Fruit fly (Drosophila melanogaster) whole organism, embryonic: ENCODE data around the gene CG13449.
A peak's percentile ranks its signal among the peaks of the same experiment; 100 is the strongest.

ENCODE experiments used
- Aef1 ChIP-seq: fragments of 200-800 bp; sonication (Bioruptor generic); IDR thresholded peaks from 3 replicates; pipeline ENCODE4 v1.3.6; 2022; ENCODE audit warnings: missing biosample characterization, missing genetic modification characterization
- CG1024 ChIP-seq: fragments of 200-800 bp; sonication (Bioruptor generic); IDR thresholded peaks from 2 replicates; pipeline ENCODE4 v1.3.6; 2022; ENCODE audit warnings: missing biosample characterization, missing genetic modification characterization
- CG10431 ChIP-seq: fragments of 200-800 bp; sonication (Bioruptor generic); optimal IDR thresholded peaks from 3 replicates; lab custom pipeline; 2018; ENCODE audit warnings: missing biosample characterization, mild to moderate bottlenecking, missing genetic modification characterization
- CG11695 ChIP-seq: fragments of 200-800 bp; sonication (Bioruptor generic); IDR thresholded peaks from 3 replicates; pipeline ENCODE4 v1.3.6; 2022; ENCODE audit warnings: missing biosample characterization, missing genetic modification characterization
- CG13296 ChIP-seq: fragments of 200-800 bp; sonication (Bioruptor generic); optimal IDR thresholded peaks from 3 replicates; lab custom pipeline; 2018; ENCODE audit warnings: missing biosample characterization, mild to moderate bottlenecking, missing genetic modification characterization
- CG13624 ChIP-seq: fragments of 200-800 bp; sonication (Bioruptor generic); optimal IDR thresholded peaks from 2 replicates; lab custom pipeline; 2016; ENCODE audit warnings: missing biosample characterization, missing genetic modification characterization
- CG15073 ChIP-seq: fragments of 200-800 bp; sonication (Bioruptor generic); optimal IDR thresholded peaks from 2 replicates; lab custom pipeline; 2016; ENCODE audit warnings: missing biosample characterization, missing genetic modification characterization
- CG15514 ChIP-seq: fragments of 200-800 bp; sonication (Bioruptor generic); optimal IDR thresholded peaks from 3 replicates; lab custom pipeline; 2017; ENCODE audit warnings: missing biosample characterization, missing genetic modification characterization, mild to moderate bottlenecking, moderate library complexity, missing genetic modification reagents
- CG1602 ChIP-seq: fragments of 200-800 bp; sonication (Bioruptor generic); optimal IDR thresholded peaks from 3 replicates; lab custom pipeline; 2016; ENCODE audit warnings: missing biosample characterization, missing genetic modification characterization
- CG17361 ChIP-seq: fragments of 200-800 bp; sonication (Bioruptor generic); IDR thresholded peaks from 3 replicates; pipeline ENCODE4 v1.3.6; 2022; ENCODE audit warnings: missing biosample characterization, missing genetic modification characterization
- CG2202 ChIP-seq: fragments of 200-800 bp; sonication (Bioruptor generic); optimal IDR thresholded peaks from 2 replicates; lab custom pipeline; 2018; ENCODE audit warnings: missing biosample characterization, mild to moderate bottlenecking, missing genetic modification characterization
- CG4360 ChIP-seq: fragments of 200-800 bp; sonication (Bioruptor generic); IDR thresholded peaks from 2 replicates; pipeline ENCODE4 v1.3.6; 2022; ENCODE audit warnings: missing biosample characterization, missing genetic modification characterization
- CG4424 ChIP-seq: fragments of 200-800 bp; sonication (Bioruptor generic); optimal IDR thresholded peaks from 3 replicates; lab custom pipeline; 2016; ENCODE audit warnings: missing biosample characterization, missing genetic modification characterization
- CG4617 ChIP-seq: fragments of 200-800 bp; sonication (Bioruptor generic); optimal IDR thresholded peaks from 3 replicates; lab custom pipeline; 2016; ENCODE audit warnings: missing biosample characterization, missing genetic modification characterization, borderline replicate concordance
- CG5953 ChIP-seq: fragments of 200-800 bp; sonication (Bioruptor generic); IDR thresholded peaks from 2 replicates; pipeline ENCODE4 v1.3.6; 2022; ENCODE audit warnings: missing biosample characterization, missing genetic modification characterization
- CG6175 ChIP-seq: fragments of 200-800 bp; sonication (Bioruptor generic); IDR thresholded peaks from 3 replicates; pipeline ENCODE4 v1.3.6; 2022; ENCODE audit warnings: missing biosample characterization, missing genetic modification characterization
- CG6765 ChIP-seq: fragments of 200-800 bp; sonication (Bioruptor generic); optimal IDR thresholded peaks from 3 replicates; lab custom pipeline; 2017; ENCODE audit warnings: missing biosample characterization, mild to moderate bottlenecking, missing genetic modification characterization
- CG7839 ChIP-seq: fragments of 200-800 bp; sonication (Bioruptor generic); optimal IDR thresholded peaks from 3 replicates; lab custom pipeline; 2018; ENCODE audit warnings: missing biosample characterization, mild to moderate bottlenecking, missing genetic modification characterization, moderate library complexity
- CoRest ChIP-seq: fragments of 200-800 bp; sonication (Bioruptor generic); optimal IDR thresholded peaks from 3 replicates; lab custom pipeline; 2018; ENCODE audit warnings: missing biosample characterization, mild to moderate bottlenecking, missing genetic modification characterization, moderate library complexity
- D19B ChIP-seq: fragments of 200-800 bp; sonication (Bioruptor generic); optimal IDR thresholded peaks from 2 replicates; lab custom pipeline; 2017; ENCODE audit warnings: missing biosample characterization, mild to moderate bottlenecking, missing genetic modification characterization
- Dref ChIP-seq: fragments of 200-800 bp; sonication (Bioruptor generic); IDR thresholded peaks from 2 replicates; pipeline ENCODE4 v1.3.6; 2022; ENCODE audit warnings: missing biosample characterization, missing genetic modification characterization
- Gug ChIP-seq: fragments of 200-800 bp; sonication (Bioruptor generic); IDR thresholded peaks from 4 replicates; pipeline ENCODE4 v1.3.6; 2022; ENCODE audit warnings: missing biosample characterization, missing genetic modification characterization
- Hr78 ChIP-seq, 2 experiments: fragments of 200-800 bp in 1 of 2; fragments of >200 bp in 1 of 2; sonication (Bioruptor generic) in 1 of 2; optimal IDR thresholded peaks; 2 replicates each; lab custom pipeline; 2017 to 2019; ENCODE audit warnings: missing biosample characterization in 2 of 2, missing genetic modification characterization in 2 of 2, mild to moderate bottlenecking in 1 of 2, moderate library complexity in 1 of 2
- Hsf ChIP-seq: fragments of 200-800 bp; sonication (Bioruptor generic); optimal IDR thresholded peaks from 3 replicates; lab custom pipeline; 2016; ENCODE audit warnings: missing biosample characterization, missing genetic modification characterization
- MBD-R2 ChIP-seq: fragments of 200-800 bp; sonication (Bioruptor generic); IDR thresholded peaks from 2 replicates; pipeline ENCODE4 v1.3.6; 2022; ENCODE audit warnings: missing biosample characterization, missing genetic modification characterization
- Opbp ChIP-seq: fragments of 200-800 bp; sonication (Bioruptor generic); IDR thresholded peaks from 3 replicates; pipeline ENCODE4 v1.3.6; 2022; ENCODE audit warnings: missing biosample characterization, missing genetic modification characterization; ENCODE audit not compliant: partially characterized antibody
- Pdp1 ChIP-seq, 2 experiments: fragments of 200-800 bp; sonication (Bioruptor generic); optimal IDR thresholded peaks; 3 replicates each; lab custom pipeline; 2016; ENCODE audit warnings: missing biosample characterization in 2 of 2, missing genetic modification characterization in 2 of 2, mild to moderate bottlenecking in 1 of 2, moderate library complexity in 1 of 2
- Poxn ChIP-seq: fragments of 200-800 bp; sonication (Bioruptor generic); IDR thresholded peaks from 2 replicates; pipeline ENCODE4 v1.3.6; 2022; ENCODE audit warnings: missing biosample characterization, missing genetic modification characterization
- Tbp ChIP-seq: fragments of >200 bp; optimal IDR thresholded peaks from 2 replicates; lab custom pipeline; 2018; ENCODE audit warnings: missing biosample characterization, missing genetic modification characterization
- Trl ChIP-seq, 3 experiments: fragments of >200 bp in 2 of 3; fragments of 200-800 bp in 1 of 3; sonication (Bioruptor generic) in 1 of 3; optimal IDR thresholded peaks; 2 replicates in 1 of 3; 3 replicates in 2 of 3; lab custom pipeline; 2016 to 2017; ENCODE audit warnings: missing biosample characterization in 1 of 3, missing genetic modification characterization in 1 of 3
- Xbp1 ChIP-seq: fragments of 200-800 bp; sonication (Bioruptor generic); optimal IDR thresholded peaks from 3 replicates; lab custom pipeline; 2016; ENCODE audit warnings: missing biosample characterization, mild to moderate bottlenecking, missing genetic modification characterization
- YL-1 ChIP-seq: fragments of 200-800 bp; sonication (Bioruptor generic); optimal IDR thresholded peaks from 3 replicates; lab custom pipeline; 2017; ENCODE audit warnings: missing biosample characterization, mild to moderate bottlenecking, missing genetic modification characterization
- ara ChIP-seq: fragments of 200-800 bp; sonication (Bioruptor generic); IDR thresholded peaks from 2 replicates; pipeline ENCODE4 v1.3.6; 2022; ENCODE audit warnings: missing biosample characterization, missing genetic modification characterization
- bab2 ChIP-seq: fragments of 200-800 bp; sonication (Bioruptor generic); optimal IDR thresholded peaks from 2 replicates; lab custom pipeline; 2016; ENCODE audit warnings: missing biosample characterization, missing genetic modification characterization
- cad ChIP-seq: fragments of >200 bp; optimal IDR thresholded peaks from 2 replicates; lab custom pipeline; 2017; ENCODE audit warnings: missing biosample characterization, missing genetic modification characterization
- da ChIP-seq: fragments of 200-800 bp; sonication (Bioruptor generic); optimal IDR thresholded peaks from 2 replicates; lab custom pipeline; 2016; ENCODE audit warnings: missing biosample characterization, missing genetic modification characterization
- ems ChIP-seq: fragments of 200-800 bp; sonication (Bioruptor generic); optimal IDR thresholded peaks from 3 replicates; lab custom pipeline; 2016; ENCODE audit warnings: missing biosample characterization, missing genetic modification characterization
- fd64A ChIP-seq: fragments of 200-800 bp; sonication (Bioruptor generic); optimal IDR thresholded peaks from 3 replicates; lab custom pipeline; 2018; ENCODE audit warnings: missing biosample characterization, mild to moderate bottlenecking, missing genetic modification characterization
- klu ChIP-seq: fragments of 200-800 bp; sonication (Bioruptor generic); IDR thresholded peaks from 2 replicates; pipeline ENCODE4 v1.3.6; 2022; ENCODE audit warnings: missing biosample characterization, missing genetic modification characterization
- knrl ChIP-seq: fragments of 200-800 bp; sonication (Bioruptor generic); IDR thresholded peaks from 3 replicates; pipeline ENCODE4 v1.3.6; 2022; ENCODE audit warnings: missing biosample characterization, missing genetic modification characterization; ENCODE audit not compliant: partially characterized antibody
- lov ChIP-seq, 2 experiments: fragments of 200-800 bp in 1 of 2; fragments of >200 bp in 1 of 2; sonication (Bioruptor generic) in 1 of 2; IDR thresholded peaks in 1 of 2; optimal IDR thresholded peaks in 1 of 2; 2 replicates in 1 of 2; 3 replicates in 1 of 2; pipeline versions ENCODE4 v1.3.6 to Lab custom; 2017 to 2022; ENCODE audit warnings: missing biosample characterization in 1 of 2, missing genetic modification characterization in 1 of 2
- mld ChIP-seq: fragments of 200-800 bp; sonication (Bioruptor generic); IDR thresholded peaks from 3 replicates; pipeline ENCODE4 v1.3.6; 2022; ENCODE audit warnings: missing biosample characterization, missing genetic modification characterization; ENCODE audit not compliant: partially characterized antibody
- prd ChIP-seq, 3 experiments: fragments of >200 bp in 2 of 3; fragments of 200-800 bp in 1 of 3; sonication (Bioruptor generic) in 1 of 3; optimal IDR thresholded peaks in 2 of 3; IDR thresholded peaks in 1 of 3; 2 replicates in 2 of 3; 3 replicates in 1 of 3; pipeline versions ENCODE4 v1.3.6 to Lab custom; 2017 to 2022; ENCODE audit warnings: missing biosample characterization in 1 of 3, missing genetic modification characterization in 1 of 3
- schlank ChIP-seq: fragments of 200-800 bp; sonication (Bioruptor generic); optimal IDR thresholded peaks from 2 replicates; lab custom pipeline; 2018; ENCODE audit warnings: missing biosample characterization, mild to moderate bottlenecking, missing genetic modification characterization
- sd ChIP-seq: fragments of 200-800 bp; sonication (Bioruptor generic); optimal IDR thresholded peaks from 3 replicates; lab custom pipeline; 2018; ENCODE audit warnings: missing biosample characterization, mild to moderate bottlenecking, missing genetic modification characterization, moderate library complexity
- sqz ChIP-seq: fragments of 200-800 bp; sonication (Bioruptor generic); optimal IDR thresholded peaks from 3 replicates; lab custom pipeline; 2018; ENCODE audit warnings: missing biosample characterization, mild to moderate bottlenecking, missing genetic modification characterization
- wek ChIP-seq: fragments of 200-800 bp; sonication (Bioruptor generic); optimal IDR thresholded peaks from 3 replicates; lab custom pipeline; 2018; ENCODE audit warnings: missing biosample characterization, mild to moderate bottlenecking, missing genetic modification characterization, moderate library complexity
- zen ChIP-seq: fragments of 200-800 bp; sonication (Bioruptor generic); optimal IDR thresholded peaks from 3 replicates; lab custom pipeline; 2018; ENCODE audit warnings: missing biosample characterization, mild to moderate bottlenecking, missing genetic modification characterization, moderate library complexity
- zf30C ChIP-seq: fragments of 200-800 bp; sonication (Bioruptor generic); optimal IDR thresholded peaks from 3 replicates; lab custom pipeline; 2018; ENCODE audit warnings: missing biosample characterization, mild to moderate bottlenecking, missing genetic modification characterization

The CG13449 gene

DNA sequence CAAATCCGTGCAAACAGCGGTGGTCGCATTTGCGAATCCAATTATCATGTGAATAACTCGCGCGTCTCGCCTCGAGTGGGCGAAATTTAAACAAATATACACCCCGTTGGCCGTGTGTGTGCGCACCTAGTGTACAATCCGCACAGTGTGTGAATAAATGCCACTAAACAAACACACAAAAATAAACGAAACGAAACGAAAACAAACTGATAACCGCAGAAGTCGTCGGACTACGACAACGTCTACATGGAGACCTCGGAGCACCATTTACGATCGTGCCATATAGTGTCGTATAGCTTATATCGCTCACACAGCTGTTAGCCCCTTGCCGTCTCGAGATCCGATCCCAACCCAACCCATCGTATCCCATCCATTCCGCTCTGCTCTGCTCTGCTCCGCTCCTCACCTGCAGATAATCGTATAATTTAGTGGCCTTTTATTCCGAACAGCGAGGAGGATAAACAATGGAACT lies 46.1 kb downstream of the CG13449 start (continued):
- TF ChIP-seq sd (tag; lab: Kevin White, UChicago) (peak; percentile 79), CG4617 (GFP tag; lab: Kevin White, UChicago) (no peak), CG15073 (no peak), CG17361 (GFP tag; lab: Robert Waterston, UW) (no peak; the same call in 2 of the 3 replicates), CG1024 (GFP tag; lab: Robert Waterston, UW) (no peak), CG6765 (peak; percentile 87), Hr78 (GFP tag; optimal IDR thresholded peaks at IDR 0.05; lab: Kevin White, UChicago) (no peak), Opbp (GFP tag; lab: Robert Waterston, UW) (no peak), CG7839 (tag; lab: Kevin White, UChicago) (no peak), CG4424 (GFP tag; lab: Kevin White, UChicago) (no peak), CG13296 (GFP tag; lab: Kevin White, UChicago) (peak; percentile 92), Dref (no peak), CG2202 (tag; lab: Kevin White, UChicago) (peak; percentile 45), CG5953 (GFP tag; lab: Robert Waterston, UW) (no peak), prd (optimal IDR thresholded peaks at IDR 0.05; lab: Kevin White, UChicago) (no peak), prd (GFP tag; IDR thresholded peaks at IDR 0.05; lab: Robert Waterston, UW) (peak; percentile 19; the same call in 1 of the 3 replicates), Xbp1 (GFP tag; lab: Kevin White, UChicago) (peak; percentile 8), CG13624 (GFP tag; lab: Kevin White, UChicago) (peak; percentile 38), fd64A (GFP tag; lab: Kevin White, UChicago) (peak; percentile 85), Trl (optimal IDR thresholded peaks at IDR 0.05; lab: Kevin White, UChicago) (peak in 1 of 2 experiments; percentile 15), Trl (GFP tag; optimal IDR thresholded peaks at IDR 0.05; lab: Kevin White, UChicago) (peak; percentile 46), klu (no peak), zen (tag; lab: Kevin White, UChicago) (no peak), Tbp (GFP tag; lab: Kevin White, UChicago) (no peak), MBD-R2 (GFP tag; lab: Robert Waterston, UW) (peak; percentile 30; the same call in 1 of the 2 replicates), schlank (tag; lab: Kevin White, UChicago) (peak; percentile 82), Gug (GFP tag; lab: Robert Waterston, UW) (no peak), ara (GFP tag; lab: Robert Waterston, UW) (peak; percentile 31; the same call in 1 of the 2 replicates), wek (peak; percentile 76), sqz (GFP tag; lab: Kevin White, UChicago) (no peak), lov (optimal IDR thresholded peaks at IDR 0.05; lab: Kevin White, UChicago) (no peak), lov (GFP tag; IDR thresholded peaks at IDR 0.05; lab: Robert Waterston, UW) (no peak), Hsf (GFP tag; lab: Kevin White, UChicago) (no peak), YL-1 (GFP tag; lab: Kevin White, UChicago) (peak; percentile 19), zf30C (GFP tag; lab: Kevin White, UChicago) (no peak), CG6175 (peak; percentile 54; the same call in 1 of the 3 replicates), ems (GFP tag; lab: Kevin White, UChicago) (no peak), bab2 (peak; percentile 74), Aef1 (GFP tag; lab: Robert Waterston, UW) (no peak), CG11695 (peak; percentile 78), Poxn (GFP tag; lab: Robert Waterston, UW) (no peak), Pdp1 (GFP tag; optimal IDR thresholded peaks at IDR 0.05; lab: Kevin White, UChicago) (peak in 1 of 2 experiments; percentile 8), da (GFP tag; lab: Kevin White, UChicago) (peak; percentile 62), CG15514 (GFP tag; lab: Kevin White, UChicago) (peak; percentile 56), CG1602 (GFP tag; lab: Kevin White, UChicago) (no peak), CoRest (tag; lab: Kevin White, UChicago) (no peak), CG10431 (GFP tag; lab: Kevin White, UChicago) (peak; percentile 100), cad (GFP tag; lab: Kevin White, UChicago) (no peak), mld (GFP tag; lab: Robert Waterston, UW) (peak; percentile 43; the same call in 1 of the 3 replicates), knrl (GFP tag; lab: Robert Waterston, UW) (no peak), CG4360 (GFP tag; lab: Robert Waterston, UW) (no peak; the same call in 1 of the 2 replicates), D19B (GFP tag; lab: Kevin White, UChicago) (no peak)
